Fruit fly (Drosophila melanogaster) whole organism, embryonic: ENCODE measurements around the gene qjt.

Source experiments
- Blimp-1 ChIP-seq: fragments of 200-800 bp; sonication (Bioruptor generic); optimal IDR thresholded peaks from 3 replicates; lab custom pipeline; 2018; ENCODE audit warnings: missing biosample characterization, missing genetic modification characterization, mild to moderate bottlenecking, moderate library complexity, missing genetic modification reagents
- CG10209 ChIP-seq: fragments of 200-800 bp; sonication (Bioruptor generic); optimal IDR thresholded peaks from 3 replicates; lab custom pipeline; 2017; ENCODE audit warnings: missing biosample characterization, mild to moderate bottlenecking, missing genetic modification characterization, missing genetic modification reagents
- CG10462 ChIP-seq: fragments of 200-800 bp; sonication (Bioruptor generic); optimal IDR thresholded peaks from 2 replicates; lab custom pipeline; 2016; ENCODE audit warnings: missing biosample characterization, missing genetic modification characterization
- CG11695 ChIP-seq: fragments of 200-800 bp; sonication (Bioruptor generic); IDR thresholded peaks from 3 replicates; pipeline ENCODE4 v1.3.6; 2022; ENCODE audit warnings: missing biosample characterization, missing genetic modification characterization
- CG11723 ChIP-seq: fragments of 200-800 bp; sonication (Bioruptor generic); optimal IDR thresholded peaks from 2 replicates; lab custom pipeline; 2017; ENCODE audit warnings: missing biosample characterization, mild to moderate bottlenecking, missing genetic modification characterization
- CG12744 ChIP-seq: fragments of 200-800 bp; sonication (Bioruptor generic); optimal IDR thresholded peaks from 2 replicates; lab custom pipeline; 2016; ENCODE audit warnings: missing biosample characterization, missing genetic modification characterization
- CG13894 ChIP-seq: fragments of 200-800 bp; sonication (Bioruptor generic); optimal IDR thresholded peaks from 3 replicates; lab custom pipeline; 2018; ENCODE audit warnings: missing biosample characterization, mild to moderate bottlenecking, missing genetic modification characterization, moderate library complexity
- CG15601 ChIP-seq: fragments of 200-800 bp; sonication (Bioruptor generic); optimal IDR thresholded peaks from 3 replicates; lab custom pipeline; 2019; ENCODE audit warnings: missing biosample characterization, mild to moderate bottlenecking, missing genetic modification characterization, moderate library complexity
- CG17361 ChIP-seq: fragments of 200-800 bp; sonication (Bioruptor generic); IDR thresholded peaks from 3 replicates; pipeline ENCODE4 v1.3.6; 2022; ENCODE audit warnings: missing biosample characterization, missing genetic modification characterization
- CG18599 ChIP-seq: fragments of 200-800 bp; sonication (Bioruptor generic); optimal IDR thresholded peaks from 3 replicates; lab custom pipeline; 2017; ENCODE audit warnings: missing biosample characterization, missing genetic modification characterization, mild to moderate bottlenecking, moderate library complexity, missing genetic modification reagents
- CG18619 ChIP-seq: fragments of 200-800 bp; sonication (Bioruptor generic); optimal IDR thresholded peaks from 3 replicates; lab custom pipeline; 2017; ENCODE audit warnings: missing biosample characterization, mild to moderate bottlenecking, missing genetic modification characterization
- CG2199 ChIP-seq: fragments of 200-800 bp; sonication (Bioruptor generic); IDR thresholded peaks from 3 replicates; pipeline ENCODE4 v1.3.6; 2022; ENCODE audit warnings: missing biosample characterization, missing genetic modification characterization
- CG32532 ChIP-seq: fragments of 200-800 bp; sonication (Bioruptor generic); IDR thresholded peaks from 2 replicates; pipeline ENCODE4 v1.3.6; 2022; ENCODE audit warnings: missing biosample characterization, missing genetic modification characterization
- CG33213 ChIP-seq: fragments of 200-800 bp; sonication (Bioruptor generic); optimal IDR thresholded peaks from 3 replicates; lab custom pipeline; 2016; ENCODE audit warnings: missing biosample characterization, missing genetic modification characterization
- CG42726 ChIP-seq: fragments of 200-800 bp; sonication (Bioruptor generic); IDR thresholded peaks from 2 replicates; pipeline ENCODE4 v1.3.6; 2022; ENCODE audit warnings: missing biosample characterization, missing genetic modification characterization; ENCODE audit not compliant: partially characterized antibody
- CG4328 ChIP-seq: fragments of 200-800 bp; sonication (Bioruptor generic); optimal IDR thresholded peaks from 3 replicates; lab custom pipeline; 2017; ENCODE audit warnings: missing biosample characterization, missing genetic modification reagents, missing genetic modification characterization
- CG6175 ChIP-seq: fragments of 200-800 bp; sonication (Bioruptor generic); IDR thresholded peaks from 3 replicates; pipeline ENCODE4 v1.3.6; 2022; ENCODE audit warnings: missing biosample characterization, missing genetic modification characterization
- CG6791 ChIP-seq: fragments of 200-800 bp; sonication (Bioruptor generic); IDR thresholded peaks from 3 replicates; pipeline ENCODE4 v1.3.6; 2022; ENCODE audit warnings: missing biosample characterization, missing genetic modification characterization; ENCODE audit not compliant: partially characterized antibody
- CG7556 ChIP-seq: fragments of 200-800 bp; sonication (Bioruptor generic); optimal IDR thresholded peaks from 2 replicates; lab custom pipeline; 2017; ENCODE audit warnings: missing biosample characterization, mild to moderate bottlenecking, missing genetic modification characterization
- CG7745 ChIP-seq: fragments of 200-800 bp; sonication (Bioruptor generic); optimal IDR thresholded peaks from 2 replicates; lab custom pipeline; 2018; ENCODE audit warnings: missing biosample characterization, mild to moderate bottlenecking, missing genetic modification characterization, moderate library complexity
- CoRest ChIP-seq: fragments of 200-800 bp; sonication (Bioruptor generic); optimal IDR thresholded peaks from 3 replicates; lab custom pipeline; 2018; ENCODE audit warnings: missing biosample characterization, mild to moderate bottlenecking, missing genetic modification characterization, moderate library complexity
- Dek ChIP-seq: fragments of 200-800 bp; sonication (Bioruptor generic); optimal IDR thresholded peaks from 3 replicates; lab custom pipeline; 2019; ENCODE audit warnings: missing biosample characterization, mild to moderate bottlenecking, missing genetic modification characterization, moderate library complexity
- Ets65A ChIP-seq: fragments of 200-800 bp; sonication (Bioruptor generic); peaks from one replicate; lab custom pipeline; 2016; ENCODE audit warnings: missing biosample characterization, missing genetic modification characterization
- Jarid2 ChIP-seq: fragments of 200-800 bp; sonication (Bioruptor generic); optimal IDR thresholded peaks from 3 replicates; lab custom pipeline; 2017; ENCODE audit warnings: mild to moderate bottlenecking, missing biosample characterization, missing genetic modification reagents, missing genetic modification characterization
- Max ChIP-seq: fragments of 200-800 bp; sonication (Bioruptor generic); optimal IDR thresholded peaks from 2 replicates; lab custom pipeline; 2016; ENCODE audit warnings: missing biosample characterization, mild to moderate bottlenecking, missing genetic modification characterization
- Med ChIP-seq: fragments of 200-800 bp; sonication (Bioruptor generic); peaks from one replicate; lab custom pipeline; 2016; ENCODE audit warnings: missing biosample characterization, missing genetic modification characterization, mild to moderate bottlenecking, inconsistent platforms, moderate library complexity
- Rx ChIP-seq: fragments of 200-800 bp; sonication (Bioruptor generic); IDR thresholded peaks from 2 replicates; pipeline ENCODE4 v1.3.6; 2022; ENCODE audit warnings: missing biosample characterization, missing genetic modification characterization
- Sry-β ChIP-seq: fragments of 200-800 bp; sonication (Bioruptor generic); optimal IDR thresholded peaks from 2 replicates; lab custom pipeline; 2018; ENCODE audit warnings: missing biosample characterization, mild to moderate bottlenecking, missing genetic modification characterization, moderate library complexity
- abd-A ChIP-seq: fragments of 200-800 bp; sonication (Bioruptor generic); optimal IDR thresholded peaks from 3 replicates; lab custom pipeline; 2019; ENCODE audit warnings: missing biosample characterization, mild to moderate bottlenecking, missing genetic modification characterization, moderate library complexity
- ase ChIP-seq: fragments of 200-800 bp; sonication (Bioruptor generic); IDR thresholded peaks from 3 replicates; pipeline ENCODE4 v1.3.6; 2022; ENCODE audit warnings: missing biosample characterization, missing genetic modification characterization
- caup ChIP-seq: fragments of 200-800 bp; sonication (Bioruptor generic); optimal IDR thresholded peaks from 3 replicates; lab custom pipeline; 2017; ENCODE audit warnings: missing biosample characterization, mild to moderate bottlenecking, missing genetic modification characterization, moderate library complexity; ENCODE audit not compliant: severe bottlenecking
- chinmo ChIP-seq: fragments of 200-800 bp; sonication (Bioruptor generic); IDR thresholded peaks from 4 replicates; pipeline ENCODE4 v1.3.6; 2022; ENCODE audit warnings: missing biosample characterization, missing genetic modification characterization; ENCODE audit not compliant: partially characterized antibody
- ci ChIP-seq: fragments of 200-800 bp; sonication (Bioruptor generic); IDR thresholded peaks from 3 replicates; pipeline ENCODE4 v1.3.6; 2022; ENCODE audit warnings: missing biosample characterization, missing genetic modification characterization
- crol ChIP-seq: fragments of 200-800 bp; sonication (Bioruptor generic); IDR thresholded peaks from 2 replicates; pipeline ENCODE4 v1.3.6; 2022; ENCODE audit warnings: missing biosample characterization, missing genetic modification characterization
- esg ChIP-seq: fragments of 200-800 bp; sonication (Bioruptor generic); conservative IDR thresholded peaks from 2 replicates; pipeline ENCODE4 v1.3.6; 2022; ENCODE audit warnings: missing biosample characterization, missing genetic modification characterization
- ewg ChIP-seq: fragments of 200-800 bp; sonication (Bioruptor generic); optimal IDR thresholded peaks from 3 replicates; lab custom pipeline; 2017; ENCODE audit warnings: mild to moderate bottlenecking, missing biosample characterization, missing genetic modification reagents, missing genetic modification characterization
- gsb-n ChIP-seq: fragments of 200-800 bp; sonication (Bioruptor generic); optimal IDR thresholded peaks from 3 replicates; lab custom pipeline; 2018; ENCODE audit warnings: missing biosample characterization, mild to moderate bottlenecking, missing genetic modification characterization
- nmo ChIP-seq: fragments of 200-800 bp; sonication (Bioruptor generic); optimal IDR thresholded peaks from 2 replicates; lab custom pipeline; 2018; ENCODE audit warnings: missing biosample characterization, mild to moderate bottlenecking, missing genetic modification characterization, moderate library complexity
- odd ChIP-seq: fragments of 200-800 bp; sonication (Bioruptor generic); optimal IDR thresholded peaks from 2 replicates; lab custom pipeline; 2017; ENCODE audit warnings: missing biosample characterization, mild to moderate bottlenecking, missing genetic modification characterization
- pita ChIP-seq: fragments of 200-800 bp; sonication (Bioruptor generic); optimal IDR thresholded peaks from 2 replicates; lab custom pipeline; 2017; ENCODE audit warnings: missing biosample characterization, mild to moderate bottlenecking, missing genetic modification characterization
- rib ChIP-seq: fragments of 200-800 bp; sonication (Bioruptor generic); IDR thresholded peaks from 2 replicates; pipeline ENCODE4 v1.3.6; 2022; ENCODE audit warnings: missing biosample characterization, missing genetic modification characterization
- ro ChIP-seq: fragments of 200-800 bp; sonication (Bioruptor generic); IDR thresholded peaks from 2 replicates; pipeline ENCODE4 v1.3.6; 2022; ENCODE audit warnings: missing biosample characterization, missing genetic modification characterization
- scrt ChIP-seq: fragments of 200-800 bp; sonication (Bioruptor generic); optimal IDR thresholded peaks from 2 replicates; lab custom pipeline; 2018; ENCODE audit warnings: missing biosample characterization, mild to moderate bottlenecking, missing genetic modification characterization, moderate library complexity
- sens ChIP-seq: fragments of 200-800 bp; sonication (Bioruptor generic); peaks from one replicate; lab custom pipeline; 2016; ENCODE audit warnings: missing biosample characterization, missing genetic modification characterization
- seq ChIP-seq: fragments of 200-800 bp; sonication (Bioruptor generic); IDR thresholded peaks from 2 replicates; pipeline ENCODE4 v1.3.6; 2022; ENCODE audit warnings: missing biosample characterization, missing genetic modification characterization
- sna ChIP-seq: fragments of 200-800 bp; sonication (Bioruptor generic); IDR thresholded peaks from 2 replicates; pipeline ENCODE4 v1.3.6; 2022; ENCODE audit warnings: missing biosample characterization, missing genetic modification characterization; ENCODE audit not compliant: partially characterized antibody
- toy ChIP-seq: fragments of 200-800 bp; sonication (Bioruptor generic); IDR thresholded peaks from 2 replicates; pipeline ENCODE4 v1.3.6; 2022; ENCODE audit warnings: missing biosample characterization, missing genetic modification characterization
- trh ChIP-seq: fragments of 200-800 bp; sonication (Bioruptor generic); optimal IDR thresholded peaks from 2 replicates; lab custom pipeline; 2016; ENCODE audit warnings: missing biosample characterization, missing genetic modification characterization

Gene qjt

dm6 chr3L:17436331-17436730, 42.6 kb upstream of the qjt start, which contains the start of gene CG12229:
Gene CG12229, minus strand, starts transcription at chr3L:17436431.
- TF ChIP-seq ase (GFP tag; lab: Robert Waterston, UW) = no peak
- no peak for TF ChIP-seq CG6791
- no peak for TF ChIP-seq ci (GFP tag; lab: Robert Waterston, UW)
- no peak for TF ChIP-seq nmo (GFP tag; lab: Kevin White, UChicago)
- TF ChIP-seq Ets65A (GFP tag; lab: Kevin White, UChicago) = no peak
- TF ChIP-seq Max (GFP tag; lab: Kevin White, UChicago) = no peak
- TF ChIP-seq CG13894 (tag; lab: Kevin White, UChicago) = no peak
- TF ChIP-seq CG6175 (GFP tag; lab: Robert Waterston, UW) = no peak
- no peak for TF ChIP-seq odd (GFP tag; lab: Kevin White, UChicago)
- TF ChIP-seq Dek (tag; lab: Kevin White, UChicago) = no peak
- TF ChIP-seq CG7745 (tag; lab: Kevin White, UChicago) = no peak
- TF ChIP-seq trh (GFP tag; lab: Kevin White, UChicago) = no peak
- no peak for TF ChIP-seq Blimp-1 (GFP tag; lab: Kevin White, UChicago)
- no peak for TF ChIP-seq CG11695 (GFP tag; lab: Robert Waterston, UW)

DNA sequence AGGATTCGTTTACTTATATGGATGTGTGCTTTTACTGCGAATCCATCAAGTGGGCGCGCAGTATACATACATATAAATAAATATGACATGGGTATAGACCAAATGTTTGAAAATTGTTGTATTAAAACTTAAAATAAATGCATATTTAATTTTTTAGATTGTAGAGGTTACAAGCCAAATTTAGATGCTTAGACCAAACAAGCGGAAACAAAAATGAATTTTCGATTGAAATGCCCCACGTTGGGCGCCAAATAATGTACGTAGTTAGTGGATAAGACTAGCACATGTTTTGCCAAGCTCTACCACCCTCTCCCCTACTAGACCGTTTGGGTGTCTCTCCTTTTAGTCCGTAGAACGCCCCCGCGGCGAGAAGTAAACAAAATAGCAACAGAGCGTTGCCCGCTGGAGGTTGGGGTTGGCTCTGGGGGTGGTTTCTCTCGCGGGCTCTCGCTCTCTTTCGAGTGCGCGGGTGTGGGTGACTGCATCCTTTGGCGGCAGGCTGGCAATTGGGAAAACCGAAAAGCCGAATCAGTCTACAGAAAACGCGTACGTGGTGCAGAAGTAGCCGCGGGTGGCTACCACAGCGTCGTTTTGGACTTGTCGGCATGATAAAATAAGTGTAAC, 39.9 kb upstream of the qjt start, which contains the start of gene CG18265:
Gene CG18265 (plus strand): TSS at position 530 of the 624 bp plus-strand sequence.
- TF ChIP-seq Med (GFP tag; lab: Kevin White, UChicago) = peak; percentile 2
- TF ChIP-seq ewg (GFP tag; lab: Kevin White, UChicago) = peak; percentile 30
- no peak for TF ChIP-seq CG33213
- no peak for TF ChIP-seq sna (GFP tag; lab: Robert Waterston, UW)
- TF ChIP-seq CG42726 (GFP tag; lab: Robert Waterston, UW) = 0 out of 2 replicates have a peak, but pooled peaks have one; percentile 30
- TF ChIP-seq CG12744 = no peak
- 0 out of 2 replicates have a peak, but pooled peaks have one; percentile 25 for TF ChIP-seq CG32532
- no peak for TF ChIP-seq CG4328 (GFP tag; lab: Kevin White, UChicago)
- no peak for TF ChIP-seq sens (GFP tag; lab: Kevin White, UChicago)
- no peak for TF ChIP-seq CoRest (tag; lab: Kevin White, UChicago)
- 0 out of 2 replicates have a peak, but pooled peaks have one; percentile 30 for TF ChIP-seq crol (GFP tag; lab: Robert Waterston, UW)
- no peak for TF ChIP-seq CG11723 (GFP tag; lab: Kevin White, UChicago)
- TF ChIP-seq Rx = no peak
- no peak for TF ChIP-seq Sry-β (GFP tag; lab: Kevin White, UChicago)
- TF ChIP-seq seq (GFP tag; lab: Robert Waterston, UW) = peak; percentile 37; the same call in 1 of the 2 replicates
- peak; percentile 76 for TF ChIP-seq abd-A
- no peak for TF ChIP-seq caup
- no peak for TF ChIP-seq CG18619 (GFP tag; lab: Kevin White, UChicago)
- no peak for TF ChIP-seq gsb-n (tag; lab: Kevin White, UChicago)
- no peak for TF ChIP-seq toy
- peak; percentile 71 for TF ChIP-seq CG17361 (GFP tag; lab: Robert Waterston, UW)
- no peak for TF ChIP-seq CG15601
- peak; percentile 91 for TF ChIP-seq scrt (GFP tag; lab: Kevin White, UChicago)
- TF ChIP-seq pita (GFP tag; lab: Kevin White, UChicago) = no peak
- TF ChIP-seq ro (GFP tag; lab: Robert Waterston, UW) = no peak
- TF ChIP-seq Jarid2 (GFP tag; lab: Kevin White, UChicago) = peak; percentile 38
- 0 out of 4 replicates have a peak, but pooled peaks have one; percentile 35 for TF ChIP-seq chinmo
- no peak for TF ChIP-seq rib (GFP tag; lab: Robert Waterston, UW)
- TF ChIP-seq CG10209 = no peak
- TF ChIP-seq CG10462 (GFP tag; lab: Kevin White, UChicago) = no peak
- peak; percentile 55 for TF ChIP-seq CG18599 (GFP tag; lab: Kevin White, UChicago)
- TF ChIP-seq esg (GFP tag; lab: Robert Waterston, UW) = no peak
- no peak for TF ChIP-seq CG7556 (GFP tag; lab: Kevin White, UChicago)
- no peak for TF ChIP-seq CG2199 (GFP tag; lab: Robert Waterston, UW)
